Fruit fly (Drosophila melanogaster): ENCODE measurements around the gene CG5274.
A peak's percentile ranks its signal among the peaks of the same experiment; 100 is the strongest.

Gene CG5274

dm6 chr3L:20401026-20401912 lies 26.2 kb downstream of the CG5274 start, which contains the start of gene trbl:
Gene trbl (minus strand): TSS chr3L:20401609.
- TF ChIP-seq HmgZ (tag; optimal IDR thresholded peaks at IDR 0.05) (no peak), CG13296 (GFP tag; optimal IDR thresholded peaks at IDR 0.05) (peak; percentile 53), kay (GFP tag; optimal IDR thresholded peaks at IDR 0.05) (no peak), CG31388 (GFP tag; optimal IDR thresholded peaks at IDR 0.05) (no peak), Six4 (GFP tag; optimal IDR thresholded peaks at IDR 0.05) (no peak), ATbp (GFP tag; optimal IDR thresholded peaks at IDR 0.05) (no peak), CG10462 (GFP tag; optimal IDR thresholded peaks at IDR 0.05) (no peak), onecut (GFP tag; IDR thresholded peaks at IDR 0.05) (peak; percentile 27; the same call in 1 of the 2 replicates), BtbVII (GFP tag; optimal IDR thresholded peaks at IDR 0.05) (peak; percentile 66), CG4707 (GFP tag; optimal IDR thresholded peaks at IDR 0.05) (peak; percentile 26), CG11398 (GFP tag; optimal IDR thresholded peaks at IDR 0.05) (peak; percentile 17), CG1647 (GFP tag; optimal IDR thresholded peaks at IDR 0.05) (no peak), zen2 (GFP tag; IDR thresholded peaks at IDR 0.05; ENCODE audit: partially characterized antibody) (no peak; the same call in 2 of the 3 replicates), ash1 (GFP tag; optimal IDR thresholded peaks at IDR 0.05) (no peak), klu (GFP tag; IDR thresholded peaks at IDR 0.05) (no peak), ato (GFP tag; IDR thresholded peaks at IDR 0.05; ENCODE audit: partially characterized antibody) (peak; percentile 70; the same call in 1 of the 2 replicates), Neu2 (GFP tag; optimal IDR thresholded peaks at IDR 0.05; ENCODE audit: borderline replicate concordance) (no peak), CG2116 (GFP tag; optimal IDR thresholded peaks at IDR 0.05) (peak; percentile 73), vnd (GFP tag; IDR thresholded peaks at IDR 0.05; ENCODE audit: partially characterized antibody) (peak; percentile 43; the same call in 1 of the 3 replicates), NFAT (GFP tag; IDR thresholded peaks at IDR 0.05) (no peak), CG8089 (GFP tag; optimal IDR thresholded peaks at IDR 0.05) (no peak), CG17829 (tag; optimal IDR thresholded peaks at IDR 0.05) (peak; percentile 97), seq (GFP tag; IDR thresholded peaks at IDR 0.05) (peak; percentile 69; the same call in 1 of the 2 replicates), crp (GFP tag; optimal IDR thresholded peaks at IDR 0.05) (no peak), insv (GFP tag; optimal IDR thresholded peaks at IDR 0.05) (peak in 1 of 2 experiments; percentile 72), Hand (GFP tag; optimal IDR thresholded peaks at IDR 0.05) (peak; percentile 15), CG10366 (GFP tag; IDR thresholded peaks at IDR 0.05) (no peak), CG11504 (tag; optimal IDR thresholded peaks at IDR 0.05) (peak; percentile 12), CG12155 (GFP tag; optimal IDR thresholded peaks at IDR 0.05) (no peak), CG1792 (GFP tag; optimal IDR thresholded peaks at IDR 0.05) (no peak), PHDP (tag; optimal IDR thresholded peaks at IDR 0.05) (peak; percentile 27), sim (GFP tag; IDR thresholded peaks at IDR 0.05) (no peak), unc-4 (GFP tag; IDR thresholded peaks at IDR 0.05; ENCODE audit: partially characterized antibody) (peak; percentile 58), ac (GFP tag; optimal IDR thresholded peaks at IDR 0.05) (peak; percentile 11), Atf3 (GFP tag; optimal IDR thresholded peaks at IDR 0.05) (no peak), Ets97D (GFP tag; optimal IDR thresholded peaks at IDR 0.05) (peak; percentile 26), salm (tag; optimal IDR thresholded peaks at IDR 0.05) (peak; percentile 57), CG18262 (tag; optimal IDR thresholded peaks at IDR 0.05) (no peak), esg (GFP tag; conservative IDR thresholded peaks at IDR 0.05) (no peak), twi (tag; optimal IDR thresholded peaks at IDR 0.05) (no peak), CG12659 (GFP tag; optimal IDR thresholded peaks at IDR 0.05) (peak; percentile 22), peb (GFP tag; IDR thresholded peaks at IDR 0.05) (no peak), Stat92E (GFP tag; optimal IDR thresholded peaks at IDR 0.05) (peak in 1 of 3 experiments; percentile 46), CG15269 (tag; optimal IDR thresholded peaks at IDR 0.05) (peak; percentile 27), CG6683 (GFP tag; optimal IDR thresholded peaks at IDR 0.05) (no peak), yki (optimal IDR thresholded peaks at IDR 0.05) (peak; percentile 92), CG10543 (GFP tag; optimal IDR thresholded peaks at IDR 0.05) (peak; percentile 81), disco-r (GFP tag; optimal IDR thresholded peaks at IDR 0.05) (no peak)

Data from whole organism, embryonic.